Worm (Caenorhabditis elegans): ENCODE results near the gene C34B4.5.

DNA sequence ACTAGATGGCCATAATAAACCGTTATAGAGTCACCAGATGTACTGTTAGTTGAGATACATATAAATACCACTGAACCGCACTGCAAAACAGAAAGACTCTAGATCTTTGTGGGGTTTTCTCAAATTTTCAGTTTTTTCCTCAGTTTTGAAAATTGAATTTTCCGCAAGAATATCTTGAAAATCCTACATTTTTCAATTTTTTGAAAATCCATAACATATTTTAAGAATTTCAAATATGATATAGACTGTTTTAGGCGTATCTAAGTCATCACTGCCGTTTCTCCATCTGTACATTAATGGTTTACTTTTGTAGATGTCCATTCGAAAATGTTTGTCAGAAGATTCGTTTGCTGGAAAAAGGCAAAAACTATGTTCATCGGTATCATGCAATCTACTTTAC lies 33.9 kb upstream of the C34B4.5 start, which contains the start of gene F42E8.1:
- no peak for TF ChIP-seq med-1 (GFP tag; optimal IDR thresholded peaks at IDR 0.05; ENCODE audit: insufficient read depth)
- TF ChIP-seq ztf-29 (GFP tag; IDR thresholded peaks at IDR 0.05), result no peak
- TF ChIP-seq flt-1 (GFP tag; IDR thresholded peaks at IDR 0.05), result no peak
- no peak for TF ChIP-seq ztf-23 (GFP tag; IDR thresholded peaks at IDR 0.05)
- TF ChIP-seq tab-1 (GFP tag; IDR thresholded peaks at IDR 0.05), result no peak
- TF ChIP-seq cog-1 (tag; optimal IDR thresholded peaks at IDR 0.05), result no peak
- TF ChIP-seq ref-1 (GFP tag; conservative IDR thresholded peaks at IDR 0.05), result no peak
- TF ChIP-seq klf-2 (GFP tag; conservative IDR thresholded peaks at IDR 0.05), result no peak

Measured in whole organism, midembryonic.